Fruit fly (Drosophila melanogaster) whole organism, pupa: ENCODE data around the gene beta-Man.

Experiments used
- CG10348 ChIP-seq: fragments of 200-800 bp; sonication (Bioruptor generic); IDR thresholded peaks from 2 replicates; pipeline ENCODE4 v1.3.6; 2022; ENCODE audit warnings: missing biosample characterization, missing genetic modification characterization
- CG12605 ChIP-seq: fragments of 200-800 bp; sonication (Bioruptor generic); IDR thresholded peaks from 2 replicates; pipeline ENCODE4 v1.3.6; 2022; ENCODE audit warnings: missing biosample characterization, missing genetic modification characterization
- CG13204 ChIP-seq: fragments of 200-800 bp; sonication (Bioruptor generic); optimal IDR thresholded peaks from 2 replicates; lab custom pipeline; 2018; ENCODE audit warnings: missing biosample characterization, mild to moderate bottlenecking, missing genetic modification characterization, moderate library complexity
- CG15710 ChIP-seq: fragments of 200-800 bp; sonication (Bioruptor generic); optimal IDR thresholded peaks from 2 replicates; lab custom pipeline; 2018; ENCODE audit warnings: missing biosample characterization, mild to moderate bottlenecking, missing genetic modification characterization, moderate library complexity
- CG17806 ChIP-seq: fragments of 200-800 bp; sonication (Bioruptor generic); optimal IDR thresholded peaks from 2 replicates; lab custom pipeline; 2018; ENCODE audit warnings: missing biosample characterization, mild to moderate bottlenecking, missing genetic modification characterization, moderate library complexity
- CG32121 ChIP-seq: fragments of 200-800 bp; sonication (Bioruptor generic); IDR thresholded peaks from 2 replicates; pipeline ENCODE4 v1.3.6; 2022; ENCODE audit warnings: missing biosample characterization, missing genetic modification characterization
- CG34367 ChIP-seq: fragments of 200-800 bp; sonication (Bioruptor generic); optimal IDR thresholded peaks from 2 replicates; lab custom pipeline; 2018; ENCODE audit warnings: missing biosample characterization, mild to moderate bottlenecking, missing genetic modification characterization
- D1 ChIP-seq: fragments of 200-800 bp; sonication (Bioruptor generic); optimal IDR thresholded peaks from 2 replicates; lab custom pipeline; 2018; ENCODE audit warnings: missing biosample characterization, mild to moderate bottlenecking, missing genetic modification characterization, moderate library complexity
- EcR ChIP-seq: fragments of 200-800 bp; sonication (Bioruptor generic); optimal IDR thresholded peaks from 3 replicates; lab custom pipeline; 2019; ENCODE audit warnings: missing biosample characterization, missing genetic modification characterization, mild to moderate bottlenecking, moderate library complexity, missing genetic modification reagents
- Ets98B ChIP-seq: fragments of 200-800 bp; sonication (Bioruptor generic); IDR thresholded peaks from 2 replicates; pipeline ENCODE4 v1.3.6; 2022; ENCODE audit warnings: missing biosample characterization, missing genetic modification characterization
- Pif1B ChIP-seq: fragments of 200-800 bp; sonication (Bioruptor generic); optimal IDR thresholded peaks from 3 replicates; lab custom pipeline; 2016; ENCODE audit warnings: missing biosample characterization, missing genetic modification characterization
- Snoo ChIP-seq: fragments of 200-800 bp; sonication (Bioruptor generic); optimal IDR thresholded peaks from 3 replicates; lab custom pipeline; 2017; ENCODE audit warnings: missing biosample characterization, mild to moderate bottlenecking, missing genetic modification characterization, inconsistent platforms
- fd96Ca ChIP-seq: fragments of 200-800 bp; sonication (Bioruptor generic); IDR thresholded peaks from 3 replicates; pipeline ENCODE4 v1.3.6; 2022; ENCODE audit warnings: missing biosample characterization, missing genetic modification characterization
- gl ChIP-seq: fragments of 200-800 bp; sonication (Bioruptor generic); optimal IDR thresholded peaks from 2 replicates; lab custom pipeline; 2018; ENCODE audit warnings: missing biosample characterization, mild to moderate bottlenecking, missing genetic modification characterization

- TF ChIP-seq CG17806 (tag; lab: Kevin White, UChicago) (no peak), Ets98B (GFP tag; lab: Robert Waterston, UW) (no peak), CG13204 (GFP tag; lab: Kevin White, UChicago) (no peak), D1 (tag; lab: Kevin White, UChicago) (no peak), CG15710 (no peak), fd96Ca (no peak), CG10348 (GFP tag; lab: Robert Waterston, UW) (no peak), CG12605 (no peak), CG34367 (tag; lab: Kevin White, UChicago) (no peak), gl (tag; lab: Kevin White, UChicago) (no peak), EcR (GFP tag; lab: Kevin White, UChicago) (no peak), CG32121 (no peak), Pif1B (GFP tag; lab: Kevin White, UChicago) (no peak), Snoo (no peak)
Measured at dm6 chr3R:4249947-4250346, 52.9 kb downstream of the beta-Man start.
